Worm (Caenorhabditis elegans): ENCODE measurements around the gene C49C3.10.

The C49C3.10 gene

DNA sequence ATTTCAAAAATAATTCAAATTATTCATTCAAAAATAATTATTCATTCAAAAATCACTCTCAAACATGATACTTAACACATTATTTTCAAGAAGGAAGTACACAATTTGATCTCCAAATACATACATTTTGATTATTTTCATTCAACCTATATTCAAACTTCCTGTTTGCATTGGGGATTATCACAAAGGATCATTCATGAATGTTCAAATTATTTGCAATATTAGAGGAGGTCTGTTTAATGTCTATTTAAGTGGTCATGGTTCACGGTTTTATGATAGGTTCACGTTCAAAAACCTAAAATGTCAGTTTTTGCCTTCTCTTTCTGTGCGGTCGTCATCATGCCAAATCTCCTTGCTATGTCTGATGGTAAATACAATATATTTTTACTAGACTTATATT lies 22.4 kb upstream of the C49C3.10 start, which contains the start of gene clec-202:
clec-202 (plus strand) TSS at position 301 of the 400 bp plus-strand sequence.
- TF ChIP-seq K09A11.1 (tag; optimal IDR thresholded peaks at IDR 0.05; ENCODE audit: insufficient read depth) (no peak), C08G9.2 (tag; optimal IDR thresholded peaks at IDR 0.05) (no peak), elt-4 (tag; optimal IDR thresholded peaks at IDR 0.05) (no peak), hlh-13 (GFP tag; optimal IDR thresholded peaks at IDR 0.05) (no peak), nhr-232 (tag; optimal IDR thresholded peaks at IDR 0.05) (no peak), dve-1 (tag; optimal IDR thresholded peaks at IDR 0.05) (no peak), pat-9 (tag; optimal IDR thresholded peaks at IDR 0.05) (no peak), nhr-11 (tag; optimal IDR thresholded peaks at IDR 0.05) (no peak), eyg-1 (tag; optimal IDR thresholded peaks at IDR 0.05) (no peak)

DNA sequence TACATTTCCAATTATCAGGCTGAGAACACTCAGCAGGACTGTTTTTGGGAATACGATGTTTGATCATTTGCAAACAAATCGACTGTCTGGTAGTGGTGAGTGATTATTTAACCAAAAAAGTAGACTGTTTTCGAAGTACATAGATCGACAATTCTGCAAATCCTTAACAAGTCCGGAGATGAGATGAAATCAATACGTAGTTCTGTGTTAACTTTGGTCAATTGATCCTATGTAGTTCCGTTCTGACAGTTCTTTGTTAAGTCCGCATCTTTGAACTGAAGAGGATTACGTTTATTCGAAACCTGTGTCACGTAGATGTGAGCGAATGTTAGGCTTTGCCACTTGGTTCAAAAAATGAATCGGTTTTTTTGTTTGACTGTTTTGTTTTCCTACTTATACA lies 12.8 kb upstream of the C49C3.10 start, which contains the start of gene clec-199:
clec-199 (plus strand) TSS at position 301 of the 400 bp plus-strand sequence.
- no peak for TF ChIP-seq fkh-6 (tag; optimal IDR thresholded peaks at IDR 0.05)
- TF ChIP-seq rnt-1 (tag; optimal IDR thresholded peaks at IDR 0.05), result no peak
- no peak for TF ChIP-seq nhr-232 (tag; optimal IDR thresholded peaks at IDR 0.05)
- no peak for TF ChIP-seq ceh-24 (tag; optimal IDR thresholded peaks at IDR 0.05)
- TF ChIP-seq madf-2 (tag; optimal IDR thresholded peaks at IDR 0.05), result no peak
- no peak for TF ChIP-seq fax-1 (tag; optimal IDR thresholded peaks at IDR 0.05)
- TF ChIP-seq ceh-14 (tag; optimal IDR thresholded peaks at IDR 0.05), result no peak
- TF ChIP-seq sox-4 (tag; optimal IDR thresholded peaks at IDR 0.05), result no peak
- no peak for TF ChIP-seq ztf-16 (tag; optimal IDR thresholded peaks at IDR 0.05)
- TF ChIP-seq lin-11 (tag; optimal IDR thresholded peaks at IDR 0.05), result no peak
- TF ChIP-seq pha-4 (tag; optimal IDR thresholded peaks at IDR 0.05), result no peak
- no peak for TF ChIP-seq sdc-2 (tag; optimal IDR thresholded peaks at IDR 0.05)
- TF ChIP-seq zip-5 (tag; optimal IDR thresholded peaks at IDR 0.05), result no peak
- TF ChIP-seq ahr-1 (tag; optimal IDR thresholded peaks at IDR 0.05), result no peak
- TF ChIP-seq sox-2 (GFP tag; IDR thresholded peaks at IDR 0.05), result no peak
- no peak for TF ChIP-seq odd-2 (tag; optimal IDR thresholded peaks at IDR 0.05)
- no peak for TF ChIP-seq ceh-18 (tag; optimal IDR thresholded peaks at IDR 0.05)
- TF ChIP-seq ceh-30 (tag; optimal IDR thresholded peaks at IDR 0.05), result no peak
- no peak for TF ChIP-seq K02D7.2 (tag; optimal IDR thresholded peaks at IDR 0.05)
- TF ChIP-seq mec-3 (tag; optimal IDR thresholded peaks at IDR 0.05; ENCODE audit: borderline replicate concordance), result no peak

DNA sequence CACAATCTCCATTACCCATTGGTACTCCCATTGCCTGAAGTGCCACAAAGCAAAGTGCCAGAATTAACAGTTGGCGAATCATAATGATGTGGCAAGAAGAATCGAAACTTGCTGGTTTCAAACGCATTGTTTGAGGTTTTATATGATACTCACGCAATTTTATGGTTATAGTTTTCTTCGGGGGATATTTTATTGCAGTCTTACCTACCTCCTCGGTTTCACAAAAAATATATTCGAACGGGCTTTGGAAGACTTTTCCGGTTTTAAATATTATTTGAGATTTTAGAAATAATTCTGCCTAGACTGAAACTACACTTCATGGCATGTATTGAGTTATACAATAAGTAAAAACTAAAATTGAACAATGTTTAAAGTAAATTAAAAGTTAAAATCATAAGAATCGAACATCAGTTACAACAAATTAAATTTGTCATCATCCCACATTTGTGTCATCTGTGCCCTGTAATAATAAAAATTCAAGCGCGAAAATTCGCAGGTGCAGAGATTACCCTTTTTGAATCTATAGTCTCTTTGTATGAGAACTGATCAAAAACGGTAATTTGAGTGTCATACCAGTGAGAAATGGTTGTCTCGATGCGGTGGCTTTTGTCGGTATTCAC lies 7.9 kb upstream of the C49C3.10 start, which contains the start of the genes clec-197 and clec-198:
clec-197 (minus strand) TSS at position 101 of the 620 bp plus-strand sequence.
clec-198 (plus strand) TSS at position 570 of the 620 bp plus-strand sequence.
- TF ChIP-seq fax-1 (tag; optimal IDR thresholded peaks at IDR 0.05), result no peak
- no peak for TF ChIP-seq ceh-19 (GFP tag; optimal IDR thresholded peaks at IDR 0.05)
- no peak for TF ChIP-seq fkh-10 (GFP tag; optimal IDR thresholded peaks at IDR 0.05)
- TF ChIP-seq ceh-2 (tag; optimal IDR thresholded peaks at IDR 0.05), result no peak
- no peak for TF ChIP-seq Y22D7AL.16 (tag; optimal IDR thresholded peaks at IDR 0.05)
- no peak for TF ChIP-seq ahr-1 (tag; optimal IDR thresholded peaks at IDR 0.05)
- no peak for TF ChIP-seq nhr-232 (tag; optimal IDR thresholded peaks at IDR 0.05)
- TF ChIP-seq unc-3 (GFP tag; conservative IDR thresholded peaks at IDR 0.05), result no peak
- no peak for TF ChIP-seq unc-3 (tag; optimal IDR thresholded peaks at IDR 0.05)
- no peak for TF ChIP-seq ztf-16 (tag; optimal IDR thresholded peaks at IDR 0.05)
- no peak for TF ChIP-seq rnt-1 (tag; optimal IDR thresholded peaks at IDR 0.05)
- TF ChIP-seq ceh-45 (GFP tag; IDR thresholded peaks at IDR 0.05), result no peak

DNA sequence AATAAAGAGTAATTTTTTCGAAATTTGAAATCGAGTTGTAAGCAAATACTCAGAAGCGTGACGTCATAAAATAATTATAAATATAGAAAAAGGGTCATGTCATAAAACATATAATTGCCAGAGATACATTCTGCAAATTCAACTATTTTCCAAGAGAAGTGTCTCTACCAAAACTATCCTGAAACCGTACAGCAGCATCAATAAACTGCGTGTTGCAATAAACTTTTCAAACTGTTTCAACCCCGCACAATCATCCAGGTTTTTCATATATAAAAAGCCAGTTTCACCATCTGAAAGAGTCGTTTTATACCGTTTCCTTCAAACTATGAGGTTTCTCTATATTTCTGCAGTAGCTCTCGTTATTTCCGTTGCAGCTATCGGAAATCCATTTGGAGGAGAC lies 4.7 kb upstream of the C49C3.10 start, which contains the start of gene C49C3.11:
C49C3.11 (plus strand) TSS at position 301 of the 400 bp plus-strand sequence.
- TF ChIP-seq nhr-11 (tag; optimal IDR thresholded peaks at IDR 0.05) (no peak), ets-4 (tag; optimal IDR thresholded peaks at IDR 0.05) (no peak), ama-1 (optimal IDR thresholded peaks at IDR 0.05) (no peak), ceh-22 (tag; optimal IDR thresholded peaks at IDR 0.05) (no peak), odd-2 (tag; optimal IDR thresholded peaks at IDR 0.05) (no peak), hlh-15 (tag; optimal IDR thresholded peaks at IDR 0.05) (no peak), hlh-8 (tag; optimal IDR thresholded peaks at IDR 0.05) (no peak), ceh-19 (GFP tag; optimal IDR thresholded peaks at IDR 0.05) (no peak), nfya-1 (tag; optimal IDR thresholded peaks at IDR 0.05) (no peak), sdc-2 (tag; optimal IDR thresholded peaks at IDR 0.05) (no peak), unc-86 (tag; optimal IDR thresholded peaks at IDR 0.05) (no peak), rnt-1 (tag; optimal IDR thresholded peaks at IDR 0.05) (no peak), pha-2 (tag; optimal IDR thresholded peaks at IDR 0.05) (no peak), K09A11.1 (tag; optimal IDR thresholded peaks at IDR 0.05; ENCODE audit: insufficient read depth) (no peak), dmd-4 (tag; optimal IDR thresholded peaks at IDR 0.05; ENCODE audit: borderline replicate concordance) (no peak), npax-4 (tag; optimal IDR thresholded peaks at IDR 0.05) (no peak), ceh-48 (tag; optimal IDR thresholded peaks at IDR 0.05) (no peak), ztf-16 (tag; optimal IDR thresholded peaks at IDR 0.05) (no peak), ceh-9 (tag; optimal IDR thresholded peaks at IDR 0.05) (no peak)
